Fruit fly (Drosophila melanogaster): ENCODE measurements around the gene CG5039.

CG5039 gene

dm6 chr3R:25630541-25630940 lies 47.9 kb upstream of the CG5039 start (continued):
- TF ChIP-seq CG9817 (tag; optimal IDR thresholded peaks at IDR 0.05) (no peak), Dbx (GFP tag; IDR thresholded peaks at IDR 0.05) (no peak), phol (tag; optimal IDR thresholded peaks at IDR 0.05) (peak; percentile 34), sisA (GFP tag; IDR thresholded peaks at IDR 0.05) (peak; percentile 23; the same call in 1 of the 2 replicates), CG10274 (GFP tag; optimal IDR thresholded peaks at IDR 0.05) (no peak), CG8281 (tag; optimal IDR thresholded peaks at IDR 0.05) (no peak), CG3163 (GFP tag; optimal IDR thresholded peaks at IDR 0.05) (no peak), CG6654 (GFP tag; optimal IDR thresholded peaks at IDR 0.05) (no peak), CG11504 (tag; optimal IDR thresholded peaks at IDR 0.05) (peak; percentile 49), slp2 (GFP tag; optimal IDR thresholded peaks at IDR 0.05) (no peak), bigmax (GFP tag; optimal IDR thresholded peaks at IDR 0.05) (no peak), Myb (GFP tag; optimal IDR thresholded peaks at IDR 0.05) (no peak), Lhr (GFP tag; optimal IDR thresholded peaks at IDR 0.05) (no peak), ci (GFP tag; IDR thresholded peaks at IDR 0.05) (no peak), Blimp-1 (GFP tag; optimal IDR thresholded peaks at IDR 0.05) (peak; percentile 53), stc (GFP tag; IDR thresholded peaks at IDR 0.05) (no peak), CG13624 (GFP tag; optimal IDR thresholded peaks at IDR 0.05) (no peak), BtbVII (GFP tag; optimal IDR thresholded peaks at IDR 0.05) (no peak), nmo (GFP tag; optimal IDR thresholded peaks at IDR 0.05) (no peak), Tbp (GFP tag; optimal IDR thresholded peaks at IDR 0.05) (no peak), CG13424 (tag; optimal IDR thresholded peaks at IDR 0.05) (peak; percentile 20), Opbp (GFP tag; IDR thresholded peaks at IDR 0.05; ENCODE audit: partially characterized antibody) (no peak), prd (optimal IDR thresholded peaks at IDR 0.05) (no peak), prd (GFP tag; IDR thresholded peaks at IDR 0.05) (0 out of 3 replicates have a peak, but pooled peaks have one; percentile 4), B-H1 (GFP tag; IDR thresholded peaks at IDR 0.05) (no peak), Doc3 (GFP tag; IDR thresholded peaks at IDR 0.05; ENCODE audit: partially characterized antibody) (no peak), ERR (GFP tag; optimal IDR thresholded peaks at IDR 0.05) (no peak), luna (GFP tag; optimal IDR thresholded peaks at IDR 0.05) (no peak), B-H2 (GFP tag; optimal IDR thresholded peaks at IDR 0.05) (no peak), Neu2 (GFP tag; optimal IDR thresholded peaks at IDR 0.05; ENCODE audit: borderline replicate concordance) (no peak), bcd (GFP tag; optimal IDR thresholded peaks at IDR 0.05) (no peak), Ets65A (GFP tag) (peak; percentile 63), chinmo (GFP tag; IDR thresholded peaks at IDR 0.05; ENCODE audit: partially characterized antibody) (no peak), lmd (GFP tag; IDR thresholded peaks at IDR 0.05) (peak; percentile 39; the same call in 1 of the 2 replicates), Oli (tag; optimal IDR thresholded peaks at IDR 0.05) (peak; percentile 6), ttk (GFP tag; IDR thresholded peaks at IDR 0.05) (0 out of 2 replicates have a peak, but pooled peaks have one; percentile 16), Pdp1 (GFP tag; optimal IDR thresholded peaks at IDR 0.05) (no peak), CG10431 (GFP tag; optimal IDR thresholded peaks at IDR 0.05) (no peak), ac (GFP tag; optimal IDR thresholded peaks at IDR 0.05) (no peak), CG8478 (optimal IDR thresholded peaks at IDR 0.05) (no peak), C15 (GFP tag; IDR thresholded peaks at IDR 0.05) (no peak), CG32772 (GFP tag; IDR thresholded peaks at IDR 0.05) (0 out of 2 replicates have a peak, but pooled peaks have one; percentile 26), Dref (GFP tag; IDR thresholded peaks at IDR 0.05) (no peak), trem (tag; optimal IDR thresholded peaks at IDR 0.05) (peak; percentile 10), ro (GFP tag; IDR thresholded peaks at IDR 0.05) (no peak), CG8089 (GFP tag; optimal IDR thresholded peaks at IDR 0.05) (no peak), scrt (GFP tag; optimal IDR thresholded peaks at IDR 0.05) (no peak), Camta (GFP tag; optimal IDR thresholded peaks at IDR 0.05) (no peak), Aef1 (GFP tag; IDR thresholded peaks at IDR 0.05) (peak; percentile 20; the same call in 1 of the 3 replicates), slou (GFP tag; optimal IDR thresholded peaks at IDR 0.05) (no peak), Sox102F (GFP tag; optimal IDR thresholded peaks at IDR 0.05) (peak; percentile 60), cato (GFP tag; optimal IDR thresholded peaks at IDR 0.05; ENCODE audit: borderline replicate concordance) (no peak)

All from whole organism, embryonic.